Worm (Caenorhabditis elegans): ENCODE results near the gene Y110A2AL.9.

DNA sequence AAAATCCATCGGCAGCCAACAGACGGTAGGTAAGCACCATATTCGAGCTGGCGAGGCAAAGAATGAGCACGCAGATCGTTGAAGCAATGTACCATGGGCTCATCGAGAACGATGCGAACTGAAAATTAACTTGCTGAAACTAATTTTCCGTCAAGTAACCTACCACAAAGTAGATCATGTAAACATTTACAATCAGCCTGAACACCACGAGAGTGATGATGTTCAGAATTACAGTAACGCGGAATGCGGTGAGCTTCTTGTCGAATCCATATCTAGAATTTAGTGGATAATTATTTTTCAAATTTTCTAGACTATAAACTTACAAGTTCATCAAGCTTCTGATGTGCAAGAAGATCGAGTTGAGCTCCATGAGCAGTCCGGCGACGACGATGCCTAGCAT, 37.0 kb downstream of the Y110A2AL.9 start:
- no peak for TF ChIP-seq unc-86 (tag; optimal IDR thresholded peaks at IDR 0.05)
- no peak for TF ChIP-seq tbx-2 (tag; optimal IDR thresholded peaks at IDR 0.05)
- no peak for TF ChIP-seq pros-1 (tag; optimal IDR thresholded peaks at IDR 0.05)
- no peak for TF ChIP-seq ceh-19 (GFP tag; optimal IDR thresholded peaks at IDR 0.05)
- TF ChIP-seq nhr-11 (tag; optimal IDR thresholded peaks at IDR 0.05), result no peak
- TF ChIP-seq pha-4 (tag; optimal IDR thresholded peaks at IDR 0.05), result no peak
